Worm (Caenorhabditis elegans) whole organism, L2 larva: Measurements from ENCODE around the gene C50B6.9.

Experiments
- blmp-1 ChIP-seq: sonication (generic microtip); optimal IDR thresholded peaks from 2 replicates; lab custom pipeline; 2017; ENCODE audit warnings: missing genetic modification characterization, mild to moderate bottlenecking, missing compliant biosample characterization, antibody characterized with exemption, moderate library complexity; ENCODE audit not compliant: insufficient read depth
- lin-39 ChIP-seq: fragments of 150-350 bp; optimal IDR thresholded peaks from 2 replicates; lab custom pipeline; 2014; ENCODE audit warnings: missing biosample characterization, missing genetic modification reagents, missing genetic modification characterization
- mbf-1 ChIP-seq: sonication (generic microtip); optimal IDR thresholded peaks from 2 replicates; lab custom pipeline; 2017; ENCODE audit warnings: missing biosample characterization, missing genetic modification characterization
- nhr-12 ChIP-seq: fragments of 150-350 bp; optimal IDR thresholded peaks from 2 replicates; lab custom pipeline; 2014; ENCODE audit warnings: missing biosample characterization, missing genetic modification characterization
- nhr-237 ChIP-seq: fragments of 150-350 bp; optimal IDR thresholded peaks from 2 replicates; lab custom pipeline; 2014; ENCODE audit warnings: missing biosample characterization, missing genetic modification characterization
- sem-4 ChIP-seq: fragments of 150-350 bp; optimal IDR thresholded peaks from 2 replicates; lab custom pipeline; 2014; ENCODE audit warnings: missing biosample characterization, missing genetic modification reagents, missing genetic modification characterization
- skn-1 ChIP-seq: sonication (generic microtip); optimal IDR thresholded peaks from 2 replicates; lab custom pipeline; 2017; ENCODE audit warnings: missing biosample characterization, missing genetic modification characterization
- snpc-4 ChIP-seq: fragments of 150-350 bp; optimal IDR thresholded peaks from 2 replicates; lab custom pipeline; 2014; ENCODE audit warnings: missing biosample characterization, missing genetic modification characterization
- unc-62 ChIP-seq: fragments of 150-350 bp; optimal IDR thresholded peaks from 2 replicates; lab custom pipeline; 2014; ENCODE audit warnings: missing biosample characterization, missing genetic modification reagents, missing genetic modification characterization
- zag-1 ChIP-seq: fragments of 150-350 bp; optimal IDR thresholded peaks from 2 replicates; lab custom pipeline; 2014; ENCODE audit warnings: missing biosample characterization, missing genetic modification characterization
- ztf-11 ChIP-seq: sonication (generic microtip); optimal IDR thresholded peaks from 2 replicates; lab custom pipeline; 2017; ENCODE audit warnings: missing biosample characterization, missing genetic modification characterization

- no peak for TF ChIP-seq snpc-4
- no peak for TF ChIP-seq sem-4
- no peak for TF ChIP-seq zag-1 (tag; lab: Kevin White, UChicago)
- no peak for TF ChIP-seq nhr-12
- TF ChIP-seq mbf-1 (tag; lab: Kevin White, UChicago) = no peak
- TF ChIP-seq skn-1 = no peak
- TF ChIP-seq unc-62 = no peak
- no peak for TF ChIP-seq nhr-237 (tag; lab: Kevin White, UChicago)
- TF ChIP-seq ztf-11 (tag; lab: Kevin White, UChicago) = no peak
- no peak for TF ChIP-seq blmp-1 (tag; lab: Kevin White, UChicago)
- TF ChIP-seq lin-39 = no peak
Observed at ce11 chrV:13308616-13309015, 27.6 kb upstream of the C50B6.9 start, which contains the start of gene C50B6.1.
